Worm (Caenorhabditis elegans): ENCODE data around the gene F21C10.6.
A peak's percentile ranks its signal among the peaks of the same experiment; 100 is the strongest.

Gene F21C10.6

DNA sequence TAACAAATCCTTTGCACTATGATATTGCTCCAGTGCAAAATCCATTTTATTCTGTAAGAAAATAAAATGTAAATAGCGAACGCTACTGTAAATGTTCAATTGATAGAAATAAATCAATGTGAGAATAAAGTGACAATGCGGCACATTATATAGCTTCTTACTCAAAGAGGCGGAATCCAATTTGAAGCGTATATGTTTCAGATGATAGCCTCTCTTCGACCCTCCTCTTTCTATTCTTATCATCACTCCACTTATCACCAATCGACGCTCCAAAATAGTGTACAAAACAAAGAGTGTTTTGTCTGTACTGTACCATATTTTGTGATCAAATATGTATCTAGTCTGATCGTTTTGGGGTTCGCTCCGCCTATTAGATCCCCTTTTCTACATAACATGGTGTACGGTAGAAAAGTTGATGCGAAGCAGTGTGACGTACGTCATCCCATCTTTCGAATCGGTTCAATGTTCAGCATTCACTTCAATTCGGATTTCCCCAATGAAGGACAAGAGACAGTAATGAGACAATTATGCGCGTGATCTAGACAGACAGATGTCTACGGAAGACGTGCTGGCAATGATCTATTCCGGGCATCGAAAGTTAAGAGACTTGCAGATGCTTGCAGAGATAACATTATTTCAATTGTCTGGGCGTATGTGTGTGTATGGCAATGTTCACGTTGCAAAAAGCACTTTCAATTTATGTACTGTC is 22.7 kb downstream of the F21C10.6 start, which contains the start of gene spl-2:
Gene spl-2 (minus strand): TSS at position 51 of the 709 bp plus-strand sequence.
- peak in 1 of 2 experiments; percentile 95 for TF ChIP-seq unc-62 (GFP tag; optimal IDR thresholded peaks at IDR 0.05 in 1 of 2)
- TF ChIP-seq unc-62 (tag; optimal IDR thresholded peaks at IDR 0.05) = no peak
- TF ChIP-seq attf-4 (tag; optimal IDR thresholded peaks at IDR 0.05) = no peak
- TF ChIP-seq nhr-48 (tag; optimal IDR thresholded peaks at IDR 0.05) = peak; percentile 37
- TF ChIP-seq sdz-12 (GFP tag; optimal IDR thresholded peaks at IDR 0.05) = no peak
- TF ChIP-seq hlh-30 (tag; optimal IDR thresholded peaks at IDR 0.05; ENCODE audit: insufficient read depth) = peak; percentile 42
- peak; percentile 5 for TF ChIP-seq nhr-28 (tag; optimal IDR thresholded peaks at IDR 0.05)
- no peak for TF ChIP-seq arid-1 (GFP tag; conservative IDR thresholded peaks at IDR 0.05)
- peak; percentile 56 for TF ChIP-seq mxl-3 (GFP tag; optimal IDR thresholded peaks at IDR 0.05)
- TF ChIP-seq dmd-6 (GFP tag; IDR thresholded peaks at IDR 0.05) = peak; percentile 25; the same call in 1 of the 2 replicates
- peak; percentile 35 for TF ChIP-seq hlh-11 (tag; optimal IDR thresholded peaks at IDR 0.05)

DNA sequence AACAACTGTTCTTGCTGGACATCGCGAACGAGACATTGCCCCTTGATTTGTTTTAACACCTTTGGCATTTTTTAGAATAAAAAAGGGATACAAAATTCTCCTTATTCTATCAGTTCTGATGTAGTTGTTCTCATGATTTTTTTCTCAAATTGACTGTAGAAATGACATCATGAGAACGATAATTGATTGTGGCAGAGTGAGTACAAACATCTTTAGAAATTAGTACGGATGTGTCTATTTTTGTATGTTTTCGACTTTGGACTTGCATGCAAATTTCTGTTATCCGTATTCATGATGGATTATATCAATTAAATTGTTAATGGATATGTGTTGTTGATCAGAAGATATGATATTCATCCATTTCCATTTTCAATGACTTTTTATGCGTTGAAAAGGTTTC is 23.9 kb downstream of the F21C10.6 start:
- TF ChIP-seq F10B5.3 (tag; optimal IDR thresholded peaks at IDR 0.05) (no peak), zip-2 (tag; optimal IDR thresholded peaks at IDR 0.05) (no peak), spr-1 (tag; optimal IDR thresholded peaks at IDR 0.05) (no peak), ceh-20 (GFP tag; IDR thresholded peaks at IDR 0.05) (no peak), Y75B8A.6 (GFP tag; IDR thresholded peaks at IDR 0.05) (no peak), gei-8 (GFP tag; optimal IDR thresholded peaks at IDR 0.05) (no peak), sdz-12 (GFP tag; optimal IDR thresholded peaks at IDR 0.05) (no peak), hlh-30 (tag; optimal IDR thresholded peaks at IDR 0.05; ENCODE audit: insufficient read depth) (no peak), mep-1 (tag; optimal IDR thresholded peaks at IDR 0.05) (no peak), Y5F2A.4 (GFP tag; optimal IDR thresholded peaks at IDR 0.05) (no peak), dmd-9 (GFP tag; IDR thresholded peaks at IDR 0.05) (no peak), madf-9 (GFP tag; conservative IDR thresholded peaks at IDR 0.05) (no peak), hlh-11 (tag; optimal IDR thresholded peaks at IDR 0.05) (no peak), aly-2 (tag; optimal IDR thresholded peaks at IDR 0.05) (no peak), lin-38 (GFP tag; IDR thresholded peaks at IDR 0.05) (no peak), attf-4 (tag; optimal IDR thresholded peaks at IDR 0.05) (no peak), nhr-25 (tag; optimal IDR thresholded peaks at IDR 0.05; ENCODE audit: borderline replicate concordance, insufficient read depth) (no peak), lin-1 (GFP tag; IDR thresholded peaks at IDR 0.05) (no peak), daf-19 (GFP tag; conservative IDR thresholded peaks at IDR 0.05) (no peak), tra-1 (GFP tag; IDR thresholded peaks at IDR 0.05) (no peak)

ce11 chrV:9152339-9152738 is 28.1 kb downstream of the F21C10.6 start:
- TF ChIP-seq pha-4 (GFP tag; IDR thresholded peaks at IDR 0.05) (no peak), pha-4 (tag; optimal IDR thresholded peaks at IDR 0.05) (no peak), daf-16 (GFP tag; optimal IDR thresholded peaks at IDR 0.05) (no peak), daf-16 (tag; optimal IDR thresholded peaks at IDR 0.05) (no peak), daf-12 (tag; optimal IDR thresholded peaks at IDR 0.05) (no peak), daf-19 (GFP tag; conservative IDR thresholded peaks at IDR 0.05) (no peak), unc-62 (GFP tag; optimal IDR thresholded peaks at IDR 0.05 in 1 of 2) (no peak), unc-62 (tag; optimal IDR thresholded peaks at IDR 0.05) (no peak), zfp-3 (GFP tag; conservative IDR thresholded peaks at IDR 0.05) (no peak), nhr-237 (tag; optimal IDR thresholded peaks at IDR 0.05) (no peak), hif-1 (tag; optimal IDR thresholded peaks at IDR 0.05) (no peak), F49E8.2 (tag; optimal IDR thresholded peaks at IDR 0.05; ENCODE audit: borderline replicate concordance) (no peak)
